Worm (Caenorhabditis elegans) whole organism, L2 larva: ENCODE data around the gene let-754.

Source experiments
- ama-1 ChIP-seq: fragments of 150-350 bp; optimal IDR thresholded peaks from 2 replicates; lab custom pipeline; 2018; ENCODE audit warnings: inconsistent platforms
- blmp-1 ChIP-seq: sonication (generic microtip); optimal IDR thresholded peaks from 2 replicates; lab custom pipeline; 2017; ENCODE audit warnings: missing genetic modification characterization, mild to moderate bottlenecking, missing compliant biosample characterization, antibody characterized with exemption, moderate library complexity; ENCODE audit not compliant: insufficient read depth
- ceh-82 ChIP-seq: fragments of 150-350 bp; optimal IDR thresholded peaks from 2 replicates; lab custom pipeline; 2014; ENCODE audit warnings: missing biosample characterization, missing genetic modification characterization
- fos-1 ChIP-seq: fragments of 150-350 bp; optimal IDR thresholded peaks from 2 replicates; lab custom pipeline; 2014; ENCODE audit warnings: missing biosample characterization, missing genetic modification characterization
- mdl-1 ChIP-seq, 2 experiments: fragments of 150-350 bp in 1 of 2; sonication (generic microtip) in 1 of 2; optimal IDR thresholded peaks; 2 replicates each; lab custom pipeline; 2017; ENCODE audit warnings: missing biosample characterization in 2 of 2, missing genetic modification characterization in 2 of 2
- nhr-11 ChIP-seq: fragments of 150-350 bp; optimal IDR thresholded peaks from 2 replicates; lab custom pipeline; 2014; ENCODE audit warnings: missing biosample characterization, missing genetic modification characterization
- nhr-23 ChIP-seq: fragments of 150-350 bp; optimal IDR thresholded peaks from 2 replicates; lab custom pipeline; 2014; ENCODE audit warnings: missing biosample characterization, missing genetic modification reagents, missing genetic modification characterization
- skn-1 ChIP-seq: sonication (generic microtip); optimal IDR thresholded peaks from 2 replicates; lab custom pipeline; 2017; ENCODE audit warnings: missing biosample characterization, missing genetic modification characterization
- unc-62 ChIP-seq: fragments of 150-350 bp; optimal IDR thresholded peaks from 2 replicates; lab custom pipeline; 2014; ENCODE audit warnings: missing biosample characterization, missing genetic modification reagents, missing genetic modification characterization
- zag-1 ChIP-seq: fragments of 150-350 bp; optimal IDR thresholded peaks from 2 replicates; lab custom pipeline; 2014; ENCODE audit warnings: missing biosample characterization, missing genetic modification characterization
- ztf-4 ChIP-seq: fragments of 150-350 bp; optimal IDR thresholded peaks from 2 replicates; lab custom pipeline; 2014; ENCODE audit warnings: missing biosample characterization, missing genetic modification characterization

- no peak for TF ChIP-seq skn-1 (tag; lab: Kevin White, UChicago)
- TF ChIP-seq zag-1 (tag; lab: Kevin White, UChicago), result no peak
- TF ChIP-seq unc-62 (GFP tag; lab: Kevin White, UChicago), result no peak
- TF ChIP-seq ztf-4, result no peak
- TF ChIP-seq ama-1 (lab: Kevin White, UChicago), result no peak
- peak; percentile 26 for TF ChIP-seq fos-1 (tag; lab: Kevin White, UChicago)
- TF ChIP-seq nhr-23 (tag; lab: Kevin White, UChicago), result no peak
- TF ChIP-seq blmp-1 (tag; lab: Kevin White, UChicago), result no peak
- no peak for TF ChIP-seq nhr-11 (tag; lab: Kevin White, UChicago)
- no peak for TF ChIP-seq mdl-1 (tag; optimal IDR thresholded peaks at IDR 0.05; lab: Kevin White, UChicago)
- TF ChIP-seq ceh-82 (tag; lab: Kevin White, UChicago), result no peak
These were observed 6.1 kb downstream of the let-754 start, which contains the start of gene gsto-1 for ce11 chrIII:7946968-7947491.
